Worm (Caenorhabditis elegans) whole organism, young adult: ENCODE results near the gene T21C9.13.

Experiments used
- B0336.3 ChIP-seq: fragments of 200-800 bp; sonication (Bioruptor generic); IDR thresholded peaks from 2 replicates; pipeline ENCODE4 v1.3.6; 2022; ENCODE audit warnings: missing genetic modification characterization, missing compliant biosample characterization
- F22D6.2 ChIP-seq: sonication (generic microtip); optimal IDR thresholded peaks from 2 replicates; lab custom pipeline; 2016; ENCODE audit warnings: mild to moderate bottlenecking, missing genetic modification characterization, missing compliant biosample characterization
- F33H1.4 ChIP-seq: fragments of 200-800 bp; sonication (Bioruptor generic); IDR thresholded peaks from 2 replicates; pipeline ENCODE4 v1.3.6; 2022; ENCODE audit warnings: missing genetic modification reagents, missing genetic modification characterization, missing compliant biosample characterization
- F37B4.10 ChIP-seq: fragments of 200-800 bp; sonication (Bioruptor generic); IDR thresholded peaks from 2 replicates; pipeline ENCODE4 v1.3.6; 2022; ENCODE audit warnings: missing genetic modification characterization, missing compliant biosample characterization
- F55B11.4 ChIP-seq: sonication (generic microtip); optimal IDR thresholded peaks from 2 replicates; lab custom pipeline; 2016; ENCODE audit warnings: missing compliant biosample characterization, missing genetic modification characterization, borderline replicate concordance; ENCODE audit not compliant: insufficient read depth
- F57A8.1 ChIP-seq: fragments of 200-800 bp; sonication (Bioruptor generic); optimal IDR thresholded peaks from 2 replicates; lab custom pipeline; 2018; ENCODE audit warnings: mild to moderate bottlenecking, missing genetic modification characterization, moderate library complexity, missing compliant biosample characterization
- Y67H2A.10 ChIP-seq: fragments of 200-800 bp; sonication (Bioruptor generic); conservative IDR thresholded peaks from 2 replicates; pipeline ENCODE4 v1.3.6; 2022; ENCODE audit warnings: missing genetic modification reagents, missing genetic modification characterization, missing compliant biosample characterization
- ZK185.1 ChIP-seq: sonication (generic microtip); optimal IDR thresholded peaks from 2 replicates; lab custom pipeline; 2016; ENCODE audit warnings: mild to moderate bottlenecking, missing genetic modification characterization, missing compliant biosample characterization; ENCODE audit not compliant: poor library complexity, severe bottlenecking
- aptf-2 ChIP-seq: fragments of 200-800 bp; sonication (Bioruptor generic); conservative IDR thresholded peaks from 2 replicates; pipeline ENCODE4 v1.3.6; 2022; ENCODE audit warnings: missing genetic modification reagents, missing genetic modification characterization, missing compliant biosample characterization
- aptf-3 ChIP-seq: fragments of 200-800 bp; sonication (Bioruptor generic); IDR thresholded peaks from 2 replicates; pipeline ENCODE4 v1.3.6; 2022; ENCODE audit warnings: missing genetic modification characterization, missing compliant biosample characterization
- attf-3 ChIP-seq: fragments of 200-800 bp; sonication (Bioruptor generic); conservative IDR thresholded peaks from 2 replicates; pipeline ENCODE4 v1.3.6; 2022; ENCODE audit warnings: missing genetic modification reagents, missing genetic modification characterization, missing compliant biosample characterization
- attf-6 ChIP-seq: fragments of 200-800 bp; sonication (Bioruptor generic); IDR thresholded peaks from 2 replicates; pipeline ENCODE4 v1.3.6; 2022; ENCODE audit warnings: missing genetic modification reagents, missing genetic modification characterization, missing compliant biosample characterization
- ceh-27 ChIP-seq: fragments of 200-800 bp; sonication (Bioruptor generic); optimal IDR thresholded peaks from 2 replicates; lab custom pipeline; 2018; ENCODE audit warnings: mild to moderate bottlenecking, missing genetic modification characterization, moderate library complexity, missing compliant biosample characterization
- dox-1 ChIP-seq: fragments of 200-800 bp; sonication (Bioruptor generic); IDR thresholded peaks from 2 replicates; pipeline ENCODE4 v1.3.6; 2022; ENCODE audit warnings: missing genetic modification reagents, missing genetic modification characterization, missing compliant biosample characterization
- dpff-1 ChIP-seq: sonication (generic microtip); optimal IDR thresholded peaks from 2 replicates; lab custom pipeline; 2017; ENCODE audit warnings: mild to moderate bottlenecking, missing genetic modification characterization, missing compliant biosample characterization
- dpl-1 ChIP-seq: fragments of 150-350 bp; optimal IDR thresholded peaks from 2 replicates; lab custom pipeline; 2014; ENCODE audit warnings: missing biosample characterization, missing genetic modification reagents, missing genetic modification characterization
- gei-17 ChIP-seq: fragments of 200-800 bp; sonication (Bioruptor generic); optimal IDR thresholded peaks from 2 replicates; lab custom pipeline; 2018; ENCODE audit warnings: mild to moderate bottlenecking, missing genetic modification characterization, missing compliant biosample characterization
- lag-1 ChIP-seq: fragments of 200-800 bp; sonication (Bioruptor generic); IDR thresholded peaks from 2 replicates; pipeline ENCODE4 v1.3.6; 2022; ENCODE audit warnings: missing genetic modification reagents, missing genetic modification characterization, missing compliant biosample characterization
- let-526 ChIP-seq: fragments of 200-800 bp; sonication (Bioruptor generic); IDR thresholded peaks from 2 replicates; pipeline ENCODE4 v1.3.6; 2022; ENCODE audit warnings: missing genetic modification reagents, missing genetic modification characterization, missing compliant biosample characterization
- lin-40 ChIP-seq: sonication (generic microtip); optimal IDR thresholded peaks from 2 replicates; lab custom pipeline; 2016; ENCODE audit warnings: missing genetic modification characterization, mild to moderate bottlenecking, missing compliant biosample characterization, missing genotype, missing genetic modification reagents
- madf-8 ChIP-seq: fragments of 200-800 bp; sonication (Bioruptor generic); conservative IDR thresholded peaks from 2 replicates; pipeline ENCODE4 v1.3.6; 2022; ENCODE audit warnings: missing genetic modification reagents, missing genetic modification characterization, missing compliant biosample characterization
- mcd-1 ChIP-seq: fragments of 200-800 bp; sonication (Bioruptor generic); IDR thresholded peaks from 2 replicates; pipeline ENCODE4 v1.3.6; 2022; ENCODE audit warnings: missing genetic modification reagents, missing genetic modification characterization, missing compliant biosample characterization
- nhr-80 ChIP-seq: sonication (generic microtip); optimal IDR thresholded peaks from 2 replicates; lab custom pipeline; 2016; ENCODE audit warnings: missing genetic modification characterization, missing compliant biosample characterization
- snpc-3.4 ChIP-seq: sonication (generic microtip); optimal IDR thresholded peaks from 2 replicates; lab custom pipeline; 2017; ENCODE audit warnings: missing genetic modification characterization, mild to moderate bottlenecking, missing compliant biosample characterization, antibody characterized with exemption, moderate library complexity, missing genotype, missing genetic modification reagents
- snpc-4 ChIP-seq, 5 experiments: fragments of 150-350 bp in 1 of 5; sonication (generic microtip) in 4 of 5; optimal IDR thresholded peaks; 2 replicates each; lab custom pipeline; 2014 to 2018; ENCODE audit warnings: missing genetic modification characterization in 5 of 5, missing biosample characterization in 3 of 5, antibody characterized with exemption in 2 of 5, mild to moderate bottlenecking in 2 of 5, missing compliant biosample characterization in 2 of 5, missing genotype in 2 of 5, moderate library complexity in 2 of 5, missing genetic modification reagents in 1 of 5
- unc-130 ChIP-seq: sonication (generic microtip); optimal IDR thresholded peaks from 2 replicates; lab custom pipeline; 2016; ENCODE audit warnings: missing genetic modification reagents, missing genetic modification characterization, missing compliant biosample characterization
- unc-62 ChIP-seq: fragments of 150-350 bp; optimal IDR thresholded peaks from 2 replicates; lab custom pipeline; 2014; ENCODE audit warnings: missing biosample characterization, missing genetic modification reagents, missing genetic modification characterization
- xnd-1 ChIP-seq: sonication (generic microtip); optimal IDR thresholded peaks from 2 replicates; lab custom pipeline; 2016; ENCODE audit warnings: missing genotype, missing genetic modification reagents, missing genetic modification characterization, missing compliant biosample characterization
- ztf-18 ChIP-seq: sonication (generic microtip); optimal IDR thresholded peaks from 2 replicates; lab custom pipeline; 2016; ENCODE audit warnings: missing genotype, mild to moderate bottlenecking, missing genetic modification characterization, missing compliant biosample characterization
- ztf-26 ChIP-seq: sonication (generic microtip); optimal IDR thresholded peaks from 2 replicates; lab custom pipeline; 2017; ENCODE audit warnings: missing genetic modification characterization, missing compliant biosample characterization

Gene T21C9.13

DNA sequence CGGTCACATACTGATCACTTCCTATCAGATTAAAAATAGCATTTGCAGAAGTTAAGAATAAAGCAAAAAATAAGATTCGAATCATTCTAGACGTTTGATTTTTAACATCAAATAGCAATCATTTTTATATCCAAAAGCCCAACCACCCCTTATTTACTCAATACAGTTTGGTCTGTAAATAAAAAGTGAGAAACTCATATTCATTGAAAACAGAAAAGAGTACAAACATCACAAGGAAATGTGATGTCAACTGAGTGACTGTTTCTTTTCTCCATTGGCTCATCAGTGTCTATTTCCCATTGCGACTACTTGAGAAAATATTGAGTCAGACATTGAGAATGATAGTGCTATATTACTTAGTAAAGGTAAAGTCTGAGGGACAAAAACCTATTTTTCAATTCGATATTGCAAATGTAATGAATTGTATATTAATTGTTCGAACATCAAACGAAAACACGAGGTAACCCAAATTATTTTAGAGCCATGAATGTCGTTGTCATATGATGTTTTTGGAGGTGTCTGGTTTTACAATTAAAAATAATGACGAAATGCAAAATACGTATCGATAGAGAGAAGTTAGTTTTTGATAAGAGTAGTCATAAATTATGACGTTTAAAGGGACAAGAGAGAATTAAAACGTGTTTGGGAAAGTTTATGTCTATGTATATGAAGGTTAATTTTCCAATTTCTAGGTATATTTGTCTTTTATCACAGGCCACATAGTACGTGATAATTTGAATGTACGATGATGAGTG, 7.1 kb upstream of the T21C9.13 start, which contains the start of gene ttr-23:
ttr-23 (minus strand) TSS at position 87 of the 755 bp plus-strand sequence.
- TF ChIP-seq unc-130 (GFP tag; lab: Kevin White, UChicago) (no peak), F22D6.2 (tag; lab: Kevin White, UChicago) (no peak), attf-6 (GFP tag; lab: Robert Waterston, UW) (no peak), ZK185.1 (tag; lab: Kevin White, UChicago) (no peak), aptf-3 (GFP tag; lab: Robert Waterston, UW) (no peak), xnd-1 (no peak), snpc-3.4 (tag; lab: Kevin White, UChicago) (no peak), F37B4.10 (GFP tag; lab: Robert Waterston, UW) (no peak), mcd-1 (no peak), Y67H2A.10 (GFP tag; lab: Robert Waterston, UW) (no peak), unc-62 (peak; percentile 91), ztf-26 (tag; lab: Kevin White, UChicago) (no peak), F55B11.4 (tag; lab: Kevin White, UChicago) (no peak), lag-1 (GFP tag; lab: Robert Waterston, UW) (no peak), nhr-80 (tag; lab: Kevin White, UChicago) (peak; percentile 50), aptf-2 (GFP tag; lab: Robert Waterston, UW) (no peak)
- TF ChIP-seq, all 124 proteins: peak for 2

DNA sequence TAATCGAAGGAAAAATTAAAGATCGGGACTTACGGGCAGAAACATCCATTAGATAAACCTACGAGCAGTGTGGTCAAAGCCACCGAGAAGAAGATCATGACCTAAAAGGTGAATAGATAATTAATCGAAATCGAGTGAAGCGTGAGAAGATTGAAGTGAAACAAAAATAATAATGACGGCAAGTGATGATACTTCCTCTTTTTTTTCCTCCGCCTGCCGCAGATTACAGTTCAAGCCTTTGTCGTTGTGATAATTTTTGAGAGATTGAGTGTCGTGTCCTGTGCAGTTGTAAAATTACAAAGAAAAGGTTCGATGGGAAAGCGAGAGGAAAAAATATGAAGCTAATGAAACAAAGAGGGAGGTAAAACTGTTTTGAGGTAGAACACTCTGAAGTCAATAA, 4.6 kb upstream of the T21C9.13 start, which contains the start of gene T21C9.9:
T21C9.9 (minus strand) TSS at position 101 of the 400 bp plus-strand sequence.
- TF ChIP-seq F33H1.4 (GFP tag; lab: Robert Waterston, UW) (no peak), F37B4.10 (GFP tag; lab: Robert Waterston, UW) (0 out of 2 replicates have a peak, but pooled peaks have one; percentile 13)

DNA sequence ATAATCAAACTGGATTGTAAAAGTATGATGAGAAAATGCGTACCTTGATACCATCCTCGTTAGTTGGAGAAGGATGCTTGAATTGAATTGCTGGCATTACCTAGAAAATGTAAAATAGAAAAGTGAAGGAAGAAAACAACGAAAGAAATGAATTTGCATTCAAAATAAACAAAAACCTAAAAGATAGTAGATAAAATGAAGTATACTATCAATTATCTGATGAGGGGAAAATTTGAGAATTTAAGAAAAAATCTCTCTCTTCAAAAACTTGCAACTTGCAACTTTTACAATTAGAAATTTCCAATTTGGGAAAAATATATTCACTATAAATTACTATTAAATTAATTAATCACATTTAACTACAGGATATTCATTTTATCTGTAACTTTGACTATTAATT, 2.3 kb upstream of the T21C9.13 start, which contains the start of gene T21C9.11:
T21C9.11 (minus strand) TSS at position 101 of the 400 bp plus-strand sequence.
- no peak for TF ChIP-seq B0336.3 (GFP tag; lab: Robert Waterston, UW)
- TF ChIP-seq gei-17 (GFP tag; lab: Kevin White, UChicago), result no peak
- TF ChIP-seq F57A8.1, result no peak
- no peak for TF ChIP-seq snpc-4 (GFP tag; optimal IDR thresholded peaks at IDR 0.05; lab: Kevin White, UChicago)
- TF ChIP-seq snpc-4 (tag; optimal IDR thresholded peaks at IDR 0.05; lab: Kevin White, UChicago), result no peak
- no peak for TF ChIP-seq madf-8 (GFP tag; lab: Robert Waterston, UW)
- TF ChIP-seq dox-1 (GFP tag; lab: Robert Waterston, UW), result no peak
- TF ChIP-seq lin-40 (tag; lab: Kevin White, UChicago), result no peak
- TF ChIP-seq let-526 (GFP tag; lab: Robert Waterston, UW), result no peak
- no peak for TF ChIP-seq ztf-18 (tag; lab: Kevin White, UChicago)
- no peak for TF ChIP-seq ceh-27 (GFP tag; lab: Kevin White, UChicago)
- no peak for TF ChIP-seq dpl-1 (GFP tag; lab: Kevin White, UChicago)

DNA sequence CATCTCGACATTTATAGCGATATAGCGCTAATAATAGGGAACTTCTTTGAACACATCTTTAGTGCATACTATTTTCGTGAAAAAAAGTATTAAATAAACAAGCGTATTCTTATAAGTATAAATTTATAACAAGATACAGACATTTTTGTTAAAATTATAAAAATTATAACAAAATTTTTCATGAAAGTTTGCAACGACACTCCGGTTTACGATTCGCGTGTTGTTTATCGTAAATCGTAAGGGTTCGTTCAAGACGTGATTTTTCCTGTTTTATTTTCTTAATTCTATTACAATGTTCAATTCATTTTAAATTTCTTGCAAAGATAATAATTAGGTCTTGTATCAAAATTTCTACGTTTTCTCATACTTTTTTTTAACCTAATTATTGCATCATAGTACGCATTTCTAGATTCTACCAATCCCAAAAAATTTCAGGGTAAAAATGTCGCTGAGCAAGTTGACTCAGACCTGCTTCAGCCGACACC, 1.6 kb downstream of the T21C9.13 start, which contains the start of gene scpl-4:
scpl-4 (plus strand) TSS at position 435 of the 485 bp plus-strand sequence.
- no peak for TF ChIP-seq unc-62
- no peak for TF ChIP-seq dpff-1 (tag; lab: Kevin White, UChicago)
- peak; percentile 75 for TF ChIP-seq attf-3
